Worm (Caenorhabditis elegans) whole organism, late embryonic: ENCODE results near the gene Y39E4B.11.

Source experiments
- C08G9.2 ChIP-seq: sonication (generic microtip); optimal IDR thresholded peaks from 2 replicates; lab custom pipeline; 2016; ENCODE audit warnings: mild to moderate bottlenecking, missing genetic modification characterization, moderate library complexity, missing compliant biosample characterization
- C38D4.7 ChIP-seq: fragments of 200-800 bp; sonication (Bioruptor generic); optimal IDR thresholded peaks from 2 replicates; lab custom pipeline; 2018; ENCODE audit warnings: mild to moderate bottlenecking, missing genetic modification characterization, moderate library complexity, missing compliant biosample characterization
- F13H6.1 ChIP-seq: sonication (generic microtip); optimal IDR thresholded peaks from 2 replicates; lab custom pipeline; 2016; ENCODE audit warnings: missing genetic modification characterization, missing compliant biosample characterization
- K09A11.1 ChIP-seq: sonication (generic microtip); optimal IDR thresholded peaks from 2 replicates; lab custom pipeline; 2017; ENCODE audit warnings: antibody characterized with exemption, mild to moderate bottlenecking, missing genetic modification characterization, missing compliant biosample characterization; ENCODE audit not compliant: insufficient read depth
- T23F11.4 ChIP-seq: fragments of 200-800 bp; sonication (Bioruptor generic); optimal IDR thresholded peaks from 2 replicates; lab custom pipeline; 2018; ENCODE audit warnings: mild to moderate bottlenecking, missing genetic modification characterization, missing compliant biosample characterization
- Y22D7AL.16 ChIP-seq: sonication (generic microtip); optimal IDR thresholded peaks from 2 replicates; lab custom pipeline; 2016; ENCODE audit warnings: missing genetic modification characterization, missing compliant biosample characterization
- ahr-1 ChIP-seq: sonication (generic microtip); optimal IDR thresholded peaks from 2 replicates; lab custom pipeline; 2016; ENCODE audit warnings: missing genetic modification characterization, missing compliant biosample characterization
- ceh-14 ChIP-seq: sonication (generic microtip); optimal IDR thresholded peaks from 2 replicates; lab custom pipeline; 2016; ENCODE audit warnings: missing genotype, missing genetic modification characterization, missing compliant biosample characterization
- ceh-2 ChIP-seq: sonication (generic microtip); optimal IDR thresholded peaks from 2 replicates; lab custom pipeline; 2016; ENCODE audit warnings: missing genotype, missing genetic modification characterization, missing compliant biosample characterization
- ceh-31 ChIP-seq: sonication (generic microtip); optimal IDR thresholded peaks from 2 replicates; lab custom pipeline; 2016; ENCODE audit warnings: missing genetic modification characterization, missing compliant biosample characterization
- ceh-34 ChIP-seq: sonication (generic microtip); optimal IDR thresholded peaks from 2 replicates; lab custom pipeline; 2016; ENCODE audit warnings: mild to moderate bottlenecking, missing genetic modification characterization, missing compliant biosample characterization
- ceh-48 ChIP-seq: sonication (generic microtip); optimal IDR thresholded peaks from 2 replicates; lab custom pipeline; 2016; ENCODE audit warnings: missing genetic modification characterization, inconsistent platforms, missing compliant biosample characterization
- ceh-6 ChIP-seq: fragments of 200-800 bp; sonication (Bioruptor generic); optimal IDR thresholded peaks from 2 replicates; lab custom pipeline; 2018; ENCODE audit warnings: mild to moderate bottlenecking, missing genetic modification characterization, missing compliant biosample characterization
- dve-1 ChIP-seq: sonication (generic microtip); optimal IDR thresholded peaks from 2 replicates; lab custom pipeline; 2017; ENCODE audit warnings: antibody characterized with exemption, mild to moderate bottlenecking, missing genetic modification characterization, missing compliant biosample characterization
- elt-2 ChIP-seq: sonication (generic microtip); optimal IDR thresholded peaks from 2 replicates; lab custom pipeline; 2016; ENCODE audit warnings: missing genetic modification reagents, missing genetic modification characterization, missing compliant biosample characterization
- ets-4 ChIP-seq: sonication (generic microtip); optimal IDR thresholded peaks from 2 replicates; lab custom pipeline; 2016; ENCODE audit warnings: missing genetic modification characterization, missing compliant biosample characterization
- fax-1 ChIP-seq: sonication (generic microtip); optimal IDR thresholded peaks from 2 replicates; lab custom pipeline; 2016; ENCODE audit warnings: missing genotype, missing genetic modification characterization, missing compliant biosample characterization
- fkh-10 ChIP-seq: fragments of 150-350 bp; optimal IDR thresholded peaks from 2 replicates; lab custom pipeline; 2014; ENCODE audit warnings: missing biosample characterization, missing genetic modification reagents, missing genetic modification characterization
- gmeb-2 ChIP-seq: sonication (generic microtip); optimal IDR thresholded peaks from 2 replicates; lab custom pipeline; 2016; ENCODE audit warnings: missing genetic modification characterization, inconsistent platforms, missing compliant biosample characterization
- hlh-13 ChIP-seq: fragments of 200-800 bp; sonication (Bioruptor generic); optimal IDR thresholded peaks from 2 replicates; lab custom pipeline; 2018; ENCODE audit warnings: mild to moderate bottlenecking, missing genetic modification characterization, missing compliant biosample characterization
- hlh-15 ChIP-seq: sonication (generic microtip); optimal IDR thresholded peaks from 2 replicates; lab custom pipeline; 2016; ENCODE audit warnings: missing genetic modification characterization, missing compliant biosample characterization
- hlh-30 ChIP-seq: sonication (generic microtip); optimal IDR thresholded peaks from 2 replicates; lab custom pipeline; 2017; ENCODE audit warnings: antibody characterized with exemption, missing genetic modification characterization, missing compliant biosample characterization; ENCODE audit not compliant: insufficient read depth
- hlh-6 ChIP-seq: sonication (generic microtip); optimal IDR thresholded peaks from 2 replicates; lab custom pipeline; 2016; ENCODE audit warnings: missing genotype, missing genetic modification characterization, missing compliant biosample characterization
- hlh-8 ChIP-seq: sonication (generic microtip); optimal IDR thresholded peaks from 2 replicates; lab custom pipeline; 2016; ENCODE audit warnings: missing genotype, missing genetic modification characterization, missing compliant biosample characterization
- lin-11 ChIP-seq: fragments of 200-800 bp; sonication (Bioruptor generic); optimal IDR thresholded peaks from 2 replicates; lab custom pipeline; 2018; ENCODE audit warnings: mild to moderate bottlenecking, missing genetic modification characterization, missing compliant biosample characterization
- madf-2 ChIP-seq: sonication (generic microtip); optimal IDR thresholded peaks from 2 replicates; lab custom pipeline; 2017; ENCODE audit warnings: missing genetic modification characterization, missing compliant biosample characterization
- nfya-1 ChIP-seq: sonication (generic microtip); optimal IDR thresholded peaks from 2 replicates; lab custom pipeline; 2017; ENCODE audit warnings: missing genetic modification characterization, mild to moderate bottlenecking, missing compliant biosample characterization, antibody characterized with exemption, moderate library complexity
- nhr-11 ChIP-seq: fragments of 150-350 bp; optimal IDR thresholded peaks from 2 replicates; lab custom pipeline; 2014; ENCODE audit warnings: missing biosample characterization, missing genetic modification characterization
- nhr-232 ChIP-seq: sonication (generic microtip); optimal IDR thresholded peaks from 2 replicates; lab custom pipeline; 2016; ENCODE audit warnings: missing genetic modification characterization, missing compliant biosample characterization
- odd-2 ChIP-seq: sonication (generic microtip); optimal IDR thresholded peaks from 2 replicates; lab custom pipeline; 2017; ENCODE audit warnings: antibody characterized with exemption, mild to moderate bottlenecking, missing genetic modification characterization, missing compliant biosample characterization
- pag-3 ChIP-seq: sonication (generic microtip); optimal IDR thresholded peaks from 2 replicates; lab custom pipeline; 2016; ENCODE audit warnings: missing compliant biosample characterization, missing genetic modification characterization, borderline replicate concordance
- pax-1 ChIP-seq: fragments of 150-350 bp; optimal IDR thresholded peaks from 2 replicates; lab custom pipeline; 2014; ENCODE audit warnings: missing biosample characterization, missing genetic modification characterization
- pha-4 ChIP-seq: fragments of 150-350 bp; optimal IDR thresholded peaks from 2 replicates; lab custom pipeline; 2018; ENCODE audit warnings: missing biosample characterization, missing genetic modification reagents, missing genetic modification characterization
- pros-1 ChIP-seq: fragments of 150-350 bp; optimal IDR thresholded peaks from 2 replicates; lab custom pipeline; 2014; ENCODE audit warnings: missing biosample characterization, missing genetic modification reagents, missing genetic modification characterization
- ref-2 ChIP-seq: sonication (generic microtip); optimal IDR thresholded peaks from 2 replicates; lab custom pipeline; 2016; ENCODE audit warnings: missing genetic modification characterization, missing compliant biosample characterization
- rnt-1 ChIP-seq: sonication (generic microtip); optimal IDR thresholded peaks from 2 replicates; lab custom pipeline; 2016; ENCODE audit warnings: missing genetic modification characterization, missing compliant biosample characterization
- sox-2 ChIP-seq: fragments of 200-800 bp; sonication (Bioruptor generic); IDR thresholded peaks from 2 replicates; pipeline ENCODE4 v1.3.6; 2022; ENCODE audit warnings: missing genetic modification reagents, missing genetic modification characterization, missing compliant biosample characterization
- tbx-2 ChIP-seq: sonication (generic microtip); optimal IDR thresholded peaks from 2 replicates; lab custom pipeline; 2016; ENCODE audit warnings: missing genetic modification characterization, missing compliant biosample characterization
- tbx-7 ChIP-seq: sonication (generic microtip); optimal IDR thresholded peaks from 2 replicates; lab custom pipeline; 2016; ENCODE audit warnings: missing genotype, missing genetic modification characterization, missing compliant biosample characterization
- ttx-3 ChIP-seq: sonication (generic microtip); optimal IDR thresholded peaks from 2 replicates; lab custom pipeline; 2016; ENCODE audit warnings: missing genetic modification reagents, missing genetic modification characterization, missing compliant biosample characterization
- unc-42 ChIP-seq: sonication (generic microtip); optimal IDR thresholded peaks from 2 replicates; lab custom pipeline; 2016; ENCODE audit warnings: missing genotype, missing genetic modification characterization, missing compliant biosample characterization
- unc-55 ChIP-seq: sonication (generic microtip); optimal IDR thresholded peaks from 2 replicates; lab custom pipeline; 2017; ENCODE audit warnings: missing biosample characterization, missing genetic modification reagents, missing genetic modification characterization
- unc-86 ChIP-seq: sonication (generic microtip); optimal IDR thresholded peaks from 2 replicates; lab custom pipeline; 2016; ENCODE audit warnings: missing genetic modification characterization, missing compliant biosample characterization
- zip-5 ChIP-seq: sonication (generic microtip); optimal IDR thresholded peaks from 2 replicates; lab custom pipeline; 2016; ENCODE audit warnings: missing genetic modification characterization, missing compliant biosample characterization
- ztf-16 ChIP-seq: sonication (generic microtip); optimal IDR thresholded peaks from 2 replicates; lab custom pipeline; 2017; ENCODE audit warnings: missing genetic modification characterization, missing compliant biosample characterization

Y39E4B.11 gene

DNA sequence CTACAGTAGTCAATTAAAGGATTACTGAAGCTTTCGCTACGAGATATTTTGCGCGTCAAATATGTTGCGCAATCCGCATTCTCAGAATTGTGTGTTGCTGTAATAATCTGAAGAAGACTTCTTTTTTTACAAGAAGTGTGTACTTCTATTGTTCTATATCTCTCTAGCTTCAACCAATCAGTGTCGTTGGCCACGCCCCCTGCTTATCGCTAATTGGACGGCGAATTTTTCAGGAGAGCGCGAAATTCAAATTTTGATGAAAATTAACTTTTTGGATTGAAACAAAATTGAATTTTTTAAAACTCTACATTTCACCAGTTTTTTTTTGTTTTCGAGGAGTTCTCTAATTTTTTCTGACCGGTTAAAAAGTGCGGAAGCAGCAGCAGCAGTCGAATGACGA, 27.9 kb upstream of the Y39E4B.11 start:
- TF ChIP-seq nfya-1 (tag; lab: Kevin White, UChicago), result peak; percentile 75
- no peak for TF ChIP-seq C38D4.7 (GFP tag; lab: Kevin White, UChicago)

- TF ChIP-seq tbx-2 (tag; lab: Kevin White, UChicago) (peak; percentile 47), ztf-16 (peak; percentile 13), Y22D7AL.16 (tag; lab: Kevin White, UChicago) (no peak), pros-1 (tag; lab: Kevin White, UChicago) (peak; percentile 50), nfya-1 (tag; lab: Kevin White, UChicago) (peak; percentile 63), rnt-1 (tag; lab: Kevin White, UChicago) (peak; percentile 58), pax-1 (tag; lab: Kevin White, UChicago) (peak; percentile 93), sox-2 (GFP tag; lab: Robert Waterston, UW) (no peak), C38D4.7 (GFP tag; lab: Kevin White, UChicago) (no peak), ref-2 (peak; percentile 36), ceh-31 (tag; lab: Kevin White, UChicago) (peak; percentile 33), dve-1 (tag; lab: Kevin White, UChicago) (peak; percentile 44)
Observed at ce11 chrIII:13182003-13182402, 22.8 kb upstream of the Y39E4B.11 start.

DNA sequence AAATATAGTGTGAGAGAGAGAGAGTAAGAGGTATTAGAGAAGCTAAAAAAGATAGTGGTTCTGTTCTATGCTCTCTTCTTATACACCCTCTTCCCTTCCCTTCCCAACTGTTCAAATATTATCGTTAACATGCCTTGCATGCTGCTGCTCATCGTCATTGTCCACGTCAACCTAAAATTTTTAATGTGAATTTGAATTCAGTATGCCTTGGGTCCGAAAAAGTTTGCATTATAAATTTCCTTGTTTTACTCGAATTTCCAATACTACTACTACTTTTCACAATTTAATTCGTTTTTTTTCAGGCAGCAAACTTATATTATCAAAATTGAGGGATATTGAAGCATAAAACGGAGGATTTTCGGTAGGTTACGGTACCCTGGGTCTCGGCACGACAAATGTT, 17.7 kb upstream of the Y39E4B.11 start, which contains the start of gene gly-5:
TSS of gene gly-5 (plus strand) at position 301 of the 400 bp plus-strand sequence.
- TF ChIP-seq ceh-6 (GFP tag; lab: Kevin White, UChicago), result no peak
- no peak for TF ChIP-seq unc-55 (GFP tag; lab: Kevin White, UChicago)
- TF ChIP-seq ceh-2 (tag; lab: Kevin White, UChicago), result no peak
- no peak for TF ChIP-seq hlh-8 (tag; lab: Kevin White, UChicago)
- TF ChIP-seq madf-2 (tag; lab: Kevin White, UChicago), result no peak
- no peak for TF ChIP-seq T23F11.4 (GFP tag; lab: Kevin White, UChicago)
- TF ChIP-seq pha-4 (tag; lab: Kevin White, UChicago), result no peak
- no peak for TF ChIP-seq hlh-15 (tag; lab: Kevin White, UChicago)
- no peak for TF ChIP-seq C38D4.7 (GFP tag; lab: Kevin White, UChicago)
- no peak for TF ChIP-seq hlh-13 (GFP tag; lab: Kevin White, UChicago)
- TF ChIP-seq hlh-30 (tag; lab: Kevin White, UChicago), result no peak
- no peak for TF ChIP-seq ahr-1 (tag; lab: Kevin White, UChicago)

- TF ChIP-seq C08G9.2 (tag; lab: Kevin White, UChicago) (peak; percentile 88), elt-2 (tag; lab: Kevin White, UChicago) (peak; percentile 22), hlh-6 (tag; lab: Kevin White, UChicago) (no peak), nhr-11 (no peak), ets-4 (tag; lab: Kevin White, UChicago) (peak; percentile 74), zip-5 (tag; lab: Kevin White, UChicago) (peak; percentile 64), ref-2 (peak; percentile 71), ahr-1 (tag; lab: Kevin White, UChicago) (no peak), nhr-232 (tag; lab: Kevin White, UChicago) (no peak), ceh-48 (no peak), pha-4 (tag; lab: Kevin White, UChicago) (no peak), gmeb-2 (tag; lab: Kevin White, UChicago) (no peak), odd-2 (tag; lab: Kevin White, UChicago) (no peak), Y22D7AL.16 (tag; lab: Kevin White, UChicago) (no peak), madf-2 (tag; lab: Kevin White, UChicago) (no peak), unc-42 (tag; lab: Kevin White, UChicago) (peak; percentile 21), fkh-10 (GFP tag; lab: Kevin White, UChicago) (no peak), ttx-3 (tag; lab: Kevin White, UChicago) (no peak), unc-86 (peak; percentile 41), rnt-1 (tag; lab: Kevin White, UChicago) (peak; percentile 59), K09A11.1 (no peak), lin-11 (tag; lab: Kevin White, UChicago) (no peak), tbx-2 (tag; lab: Kevin White, UChicago) (peak; percentile 82), F13H6.1 (tag; lab: Kevin White, UChicago) (no peak), ceh-14 (tag; lab: Kevin White, UChicago) (peak; percentile 24), pag-3 (no peak), ceh-2 (tag; lab: Kevin White, UChicago) (peak; percentile 86), tbx-7 (tag; lab: Kevin White, UChicago) (peak; percentile 87), fax-1 (peak; percentile 62), dve-1 (tag; lab: Kevin White, UChicago) (no peak), ceh-34 (tag; lab: Kevin White, UChicago) (no peak)
Observed at ce11 chrIII:13187773-13188172, 17.0 kb upstream of the Y39E4B.11 start.
